Worm (Caenorhabditis elegans): ENCODE measurements around the gene ctsa-3.1.

ctsa-3.1 gene

ce11 chrII:7277925-7278324, 45.3 kb downstream of the ctsa-3.1 start:
- no peak for TF ChIP-seq attf-6 (GFP tag; IDR thresholded peaks at IDR 0.05)
- no peak for TF ChIP-seq attf-5 (GFP tag; optimal IDR thresholded peaks at IDR 0.05)
- TF ChIP-seq cebp-1 (GFP tag; IDR thresholded peaks at IDR 0.05): no peak
- no peak for TF ChIP-seq cebp-1 (tag; optimal IDR thresholded peaks at IDR 0.05)
- no peak for TF ChIP-seq lsl-1 (GFP tag; optimal IDR thresholded peaks at IDR 0.05)
- no peak for TF ChIP-seq Y95B8A.8 (GFP tag; IDR thresholded peaks at IDR 0.05)
- TF ChIP-seq rec-8 (tag; optimal IDR thresholded peaks at IDR 0.05): no peak
- TF ChIP-seq bed-2 (GFP tag; IDR thresholded peaks at IDR 0.05): no peak

- TF ChIP-seq dpff-1 (tag; optimal IDR thresholded peaks at IDR 0.05) (no peak), aptf-2 (GFP tag; conservative IDR thresholded peaks at IDR 0.05) (no peak), zim-3 (tag; optimal IDR thresholded peaks at IDR 0.05) (no peak)
Observed at ce11 chrII:7279808-7280207, 47.2 kb downstream of the ctsa-3.1 start.

ce11 chrII:7280584-7280983, 47.9 kb downstream of the ctsa-3.1 start:
- no peak for TF ChIP-seq cebp-1 (GFP tag; IDR thresholded peaks at IDR 0.05)
- TF ChIP-seq cebp-1 (tag; optimal IDR thresholded peaks at IDR 0.05): peak; percentile 38
- TF ChIP-seq nhr-80 (tag; optimal IDR thresholded peaks at IDR 0.05): peak; percentile 84
- TF ChIP-seq pha-4 (tag; optimal IDR thresholded peaks at IDR 0.05): no peak
- peak; percentile 36 for TF ChIP-seq unc-62 (GFP tag; optimal IDR thresholded peaks at IDR 0.05)

ce11 chrII:7283063-7283462, 50.4 kb downstream of the ctsa-3.1 start:
- no peak for TF ChIP-seq F39B2.1 (GFP tag; IDR thresholded peaks at IDR 0.05)
- no peak for TF ChIP-seq ztf-28 (GFP tag; IDR thresholded peaks at IDR 0.05)
- TF ChIP-seq ceh-27 (GFP tag; optimal IDR thresholded peaks at IDR 0.05): no peak
- TF ChIP-seq egl-18 (GFP tag; IDR thresholded peaks at IDR 0.05): no peak
- TF ChIP-seq B0261.1 (tag; optimal IDR thresholded peaks at IDR 0.05): no peak
- TF ChIP-seq rcor-1 (GFP tag; IDR thresholded peaks at IDR 0.05): no peak
- no peak for TF ChIP-seq unc-130 (GFP tag; optimal IDR thresholded peaks at IDR 0.05)
- TF ChIP-seq chd-7 (tag; optimal IDR thresholded peaks at IDR 0.05): no peak
- no peak for TF ChIP-seq madf-3 (GFP tag; IDR thresholded peaks at IDR 0.05)
- no peak for TF ChIP-seq bed-1 (GFP tag; IDR thresholded peaks at IDR 0.05)
- TF ChIP-seq mxl-1 (tag; optimal IDR thresholded peaks at IDR 0.05): no peak
- no peak for TF ChIP-seq sdz-38 (tag; optimal IDR thresholded peaks at IDR 0.05)
- TF ChIP-seq ekl-4 (GFP tag; IDR thresholded peaks at IDR 0.05): no peak
- no peak for TF ChIP-seq atf-7 (tag; optimal IDR thresholded peaks at IDR 0.05)
- TF ChIP-seq lsy-27 (tag; optimal IDR thresholded peaks at IDR 0.05; ENCODE audit: borderline replicate concordance, insufficient read depth): no peak
- no peak for TF ChIP-seq dpl-1 (GFP tag; optimal IDR thresholded peaks at IDR 0.05)
- TF ChIP-seq gei-17 (GFP tag; optimal IDR thresholded peaks at IDR 0.05): no peak
- TF ChIP-seq athp-1 (tag; optimal IDR thresholded peaks at IDR 0.05): no peak
- no peak for TF ChIP-seq tbp1 (GFP tag; optimal IDR thresholded peaks at IDR 0.05)
